Fruit fly (Drosophila melanogaster) ovary, adult (tissue): Measurements from ENCODE around the gene MsR1.

ENCODE experiments used
- CG17801 ChIP-seq: fragments of 200-800 bp; optimal IDR thresholded peaks from 2 replicates; lab custom pipeline; 2019; ENCODE audit warnings: missing biosample characterization, mild to moderate bottlenecking, missing genetic modification characterization, moderate library complexity; ENCODE audit not compliant: partially characterized antibody

MsR1 gene

dm6 chr3L:2387816-2388215 lies 65.3 kb downstream of the MsR1 start:
- TF ChIP-seq CG17801 (GFP tag; lab: Kevin White, UChicago), result peak; percentile 36

DNA sequence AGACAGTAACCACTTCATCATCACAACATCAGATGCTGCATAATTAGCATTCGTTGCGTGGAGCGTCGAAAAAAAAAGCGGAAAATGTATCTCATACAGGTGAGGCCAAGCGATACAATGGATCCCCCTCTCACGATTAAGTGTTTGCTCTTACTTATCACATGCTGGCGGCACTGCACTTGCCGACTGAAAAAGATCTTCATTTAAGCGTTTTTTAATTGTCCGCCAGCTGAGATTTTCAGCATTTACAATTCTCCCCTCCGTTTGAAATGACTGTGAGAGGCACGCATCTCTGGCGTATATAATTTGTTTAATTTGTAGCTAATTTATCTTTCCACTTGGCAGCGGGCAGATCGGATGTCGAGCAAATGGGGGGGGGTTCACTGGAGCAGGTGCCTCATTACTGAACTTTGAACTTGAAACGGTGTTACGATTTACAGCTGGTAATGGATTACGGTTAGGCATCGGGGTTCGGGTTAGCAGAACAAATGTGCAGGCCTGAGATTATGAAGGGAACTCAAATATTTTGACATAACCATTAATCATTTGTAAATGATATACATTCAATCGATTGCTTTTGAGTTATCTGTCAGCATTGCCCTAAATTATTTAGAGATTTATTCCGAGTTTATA lies 66.3 kb downstream of the MsR1 start, which contains the start of gene Mzt1:
Gene Mzt1 (plus strand): TSS at position 583 of the 633 bp plus-strand sequence.
- TF ChIP-seq CG17801 (GFP tag; lab: Kevin White, UChicago), result no peak

- no peak for TF ChIP-seq CG17801 (GFP tag; lab: Kevin White, UChicago)
These were observed 68.4 kb downstream of the MsR1 start, which contains the start of the genes CG32298 and CG32299 for dm6 chr3L:2390889-2391288. TSS of gene CG32298 (minus strand) at chr3L:2390989. TSS of gene CG32299 (minus strand) at chr3L:2390989.

DNA sequence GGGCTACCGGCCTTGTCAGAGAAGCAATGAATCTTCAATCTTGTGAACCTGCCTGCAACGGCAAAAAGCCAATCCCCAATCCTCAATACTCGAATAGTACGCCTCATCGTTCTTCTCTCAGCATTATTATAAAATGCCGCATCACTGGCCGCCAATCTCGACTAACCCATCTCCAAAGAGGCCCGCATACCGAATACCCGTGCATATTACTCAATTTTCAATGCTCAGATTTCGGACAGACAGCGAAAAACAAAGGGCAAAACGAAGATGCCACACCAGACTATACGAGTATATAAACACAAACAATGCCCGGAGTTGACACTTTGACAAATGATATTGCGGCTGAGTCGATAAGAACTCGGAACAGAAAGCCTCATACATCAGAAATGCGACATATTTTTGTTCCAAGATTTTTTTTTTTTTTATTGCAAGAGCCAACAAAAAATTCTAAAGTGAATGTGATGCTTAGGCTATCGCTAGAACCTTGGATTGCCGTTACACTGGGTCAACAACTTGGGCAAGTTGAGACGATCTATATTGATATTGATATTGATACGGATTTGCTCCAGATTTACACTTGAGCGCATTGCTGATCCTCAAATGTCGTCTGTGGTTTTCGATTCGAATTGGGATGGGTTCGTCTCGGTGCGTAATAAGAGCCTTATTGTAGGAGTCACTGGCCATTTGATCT lies 70.4 kb downstream of the MsR1 start:
- TF ChIP-seq CG17801 (GFP tag; lab: Kevin White, UChicago), result no peak
